Worm (Caenorhabditis elegans) whole organism, mixed stage, embryonic: Measurements from ENCODE around the gene col-95.

ENCODE experiments used
- M03D4.4 ChIP-seq: sonication (generic microtip); optimal IDR thresholded peaks from 2 replicates; lab custom pipeline; 2017; ENCODE audit warnings: mild to moderate bottlenecking, missing genetic modification characterization, missing compliant biosample characterization
- bed-3 ChIP-seq: fragments of 200-800 bp; sonication (Bioruptor generic); optimal IDR thresholded peaks from 3 replicates; lab custom pipeline; 2018; ENCODE audit warnings: mild to moderate bottlenecking, missing genetic modification characterization, moderate library complexity, missing compliant biosample characterization
- blmp-1 ChIP-seq: fragments of 150-350 bp; optimal IDR thresholded peaks from 2 replicates; lab custom pipeline; 2014; ENCODE audit warnings: missing biosample characterization, missing genetic modification characterization
- ceh-39 ChIP-seq: fragments of 150-350 bp; optimal IDR thresholded peaks from 2 replicates; lab custom pipeline; 2014; ENCODE audit warnings: missing biosample characterization, missing genetic modification characterization
- ceh-43 ChIP-seq: fragments of 200-800 bp; sonication (Bioruptor generic); optimal IDR thresholded peaks from 2 replicates; lab custom pipeline; 2018; ENCODE audit warnings: mild to moderate bottlenecking, missing genetic modification characterization, moderate library complexity, missing compliant biosample characterization
- ceh-83 ChIP-seq: fragments of 200-800 bp; sonication (Bioruptor generic); optimal IDR thresholded peaks from 2 replicates; lab custom pipeline; 2018; ENCODE audit warnings: mild to moderate bottlenecking, missing genetic modification characterization, missing compliant biosample characterization
- ces-1 ChIP-seq: fragments of 150-350 bp; optimal IDR thresholded peaks from 2 replicates; lab custom pipeline; 2014; ENCODE audit warnings: missing biosample characterization, missing genetic modification reagents, missing genetic modification characterization
- cnd-1 ChIP-seq: fragments of 200-800 bp; sonication (Bioruptor generic); optimal IDR thresholded peaks from 2 replicates; lab custom pipeline; 2018; ENCODE audit warnings: mild to moderate bottlenecking, missing genetic modification characterization, missing compliant biosample characterization
- drap-1 ChIP-seq: fragments of 200-800 bp; sonication (Bioruptor generic); optimal IDR thresholded peaks from 3 replicates; lab custom pipeline; 2018; ENCODE audit warnings: mild to moderate bottlenecking, missing genetic modification characterization, missing compliant biosample characterization
- elt-1 ChIP-seq: sonication (generic microtip); optimal IDR thresholded peaks from 2 replicates; lab custom pipeline; 2017; ENCODE audit warnings: missing genetic modification characterization, mild to moderate bottlenecking, missing compliant biosample characterization, antibody characterized with exemption, moderate library complexity, borderline replicate concordance; ENCODE audit not compliant: insufficient read depth
- elt-3 ChIP-seq: fragments of 150-350 bp; optimal IDR thresholded peaks from 2 replicates; lab custom pipeline; 2014; ENCODE audit warnings: missing biosample characterization, missing genetic modification characterization
- ham-2 ChIP-seq: fragments of 200-800 bp; sonication (Bioruptor generic); optimal IDR thresholded peaks from 2 replicates; lab custom pipeline; 2018; ENCODE audit warnings: mild to moderate bottlenecking, missing genetic modification characterization, missing compliant biosample characterization
- hlh-1 ChIP-seq: fragments of 150-350 bp; optimal IDR thresholded peaks from 2 replicates; lab custom pipeline; 2014; ENCODE audit warnings: missing biosample characterization, missing genetic modification reagents, missing genetic modification characterization
- lin-13 ChIP-seq: fragments of 150-350 bp; optimal IDR thresholded peaks from 2 replicates; lab custom pipeline; 2014; ENCODE audit warnings: missing biosample characterization, missing genetic modification characterization
- lin-32 ChIP-seq: fragments of 200-800 bp; sonication (Bioruptor generic); optimal IDR thresholded peaks from 2 replicates; lab custom pipeline; 2018; ENCODE audit warnings: mild to moderate bottlenecking, missing genetic modification characterization, missing compliant biosample characterization
- lsy-2 ChIP-seq: fragments of 150-350 bp; optimal IDR thresholded peaks from 2 replicates; lab custom pipeline; 2014; ENCODE audit warnings: missing biosample characterization, missing genetic modification characterization
- mab-5 ChIP-seq: fragments of 150-350 bp; optimal IDR thresholded peaks from 2 replicates; lab custom pipeline; 2014; ENCODE audit warnings: missing biosample characterization, missing genetic modification characterization
- mep-1 ChIP-seq: fragments of 150-350 bp; optimal IDR thresholded peaks from 2 replicates; lab custom pipeline; 2017; ENCODE audit warnings: missing biosample characterization, missing genetic modification reagents, missing genetic modification characterization, inconsistent platforms
- mls-2 ChIP-seq: sonication (generic microtip); optimal IDR thresholded peaks from 2 replicates; lab custom pipeline; 2016; ENCODE audit warnings: mild to moderate bottlenecking, missing genetic modification characterization, moderate library complexity, missing compliant biosample characterization
- nhr-12 ChIP-seq: fragments of 150-350 bp; optimal IDR thresholded peaks from 2 replicates; lab custom pipeline; 2014; ENCODE audit warnings: missing biosample characterization, missing genetic modification characterization
- nhr-2 ChIP-seq: fragments of 150-350 bp; optimal IDR thresholded peaks from 2 replicates; lab custom pipeline; 2014; ENCODE audit warnings: missing biosample characterization, missing genetic modification characterization
- nhr-237 ChIP-seq: fragments of 150-350 bp; optimal IDR thresholded peaks from 2 replicates; lab custom pipeline; 2014; ENCODE audit warnings: missing biosample characterization, missing genetic modification characterization
- nhr-28 ChIP-seq: fragments of 150-350 bp; optimal IDR thresholded peaks from 2 replicates; lab custom pipeline; 2014; ENCODE audit warnings: missing biosample characterization, missing genetic modification characterization
- nhr-76 ChIP-seq: sonication (generic microtip); optimal IDR thresholded peaks from 2 replicates; lab custom pipeline; 2017; ENCODE audit warnings: missing biosample characterization, missing genetic modification characterization
- sem-2 ChIP-seq: fragments of 200-800 bp; sonication (Bioruptor generic); optimal IDR thresholded peaks from 2 replicates; lab custom pipeline; 2018; ENCODE audit warnings: mild to moderate bottlenecking, missing genetic modification characterization, missing compliant biosample characterization
- snpc-4 ChIP-seq: fragments of 150-350 bp; optimal IDR thresholded peaks from 2 replicates; lab custom pipeline; 2014; ENCODE audit warnings: missing biosample characterization, missing genetic modification characterization
- unc-120 ChIP-seq: sonication (generic microtip); optimal IDR thresholded peaks from 2 replicates; lab custom pipeline; 2017; ENCODE audit warnings: missing genetic modification characterization, missing compliant biosample characterization; ENCODE audit not compliant: poor library complexity, severe bottlenecking
- unc-39 ChIP-seq: fragments of 150-350 bp; optimal IDR thresholded peaks from 2 replicates; lab custom pipeline; 2014; ENCODE audit warnings: missing biosample characterization, missing genetic modification characterization
- unc-62 ChIP-seq: fragments of 150-350 bp; optimal IDR thresholded peaks from 2 replicates; lab custom pipeline; 2014; ENCODE audit warnings: missing biosample characterization, missing genetic modification reagents, missing genetic modification characterization
- ztf-11 ChIP-seq: fragments of 150-350 bp; optimal IDR thresholded peaks from 2 replicates; lab custom pipeline; 2014; ENCODE audit warnings: missing biosample characterization, missing genetic modification characterization

Gene col-95

DNA sequence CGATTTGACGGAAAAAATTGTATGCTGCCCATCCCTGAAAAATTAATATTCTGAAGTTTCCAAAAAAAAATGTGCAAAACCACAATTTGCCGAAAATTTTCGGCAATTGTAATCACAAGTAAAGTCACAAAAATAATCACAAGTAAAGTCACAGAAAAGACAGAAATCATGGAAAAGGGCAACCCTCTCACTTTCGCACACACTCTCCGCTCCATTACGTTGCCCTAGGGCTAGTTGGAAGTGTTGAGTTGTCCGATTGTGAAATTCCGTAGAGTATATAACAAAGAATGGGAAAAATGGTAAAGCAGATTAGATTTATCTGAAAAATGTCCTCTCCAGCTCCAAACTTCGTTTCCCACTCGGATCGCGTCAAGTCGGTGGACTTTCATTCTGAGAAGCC is 17.6 kb downstream of the col-95 start, which contains the start of gene Y41C4A.32:
Gene Y41C4A.32, plus strand, starts transcription at position 302 of the 400 bp plus-strand sequence.
- no peak for TF ChIP-seq ceh-39 (tag; lab: Kevin White, UChicago)
- no peak for TF ChIP-seq mep-1 (tag; lab: Kevin White, UChicago)
- no peak for TF ChIP-seq sem-2
- no peak for TF ChIP-seq mls-2 (tag; lab: Kevin White, UChicago)

DNA sequence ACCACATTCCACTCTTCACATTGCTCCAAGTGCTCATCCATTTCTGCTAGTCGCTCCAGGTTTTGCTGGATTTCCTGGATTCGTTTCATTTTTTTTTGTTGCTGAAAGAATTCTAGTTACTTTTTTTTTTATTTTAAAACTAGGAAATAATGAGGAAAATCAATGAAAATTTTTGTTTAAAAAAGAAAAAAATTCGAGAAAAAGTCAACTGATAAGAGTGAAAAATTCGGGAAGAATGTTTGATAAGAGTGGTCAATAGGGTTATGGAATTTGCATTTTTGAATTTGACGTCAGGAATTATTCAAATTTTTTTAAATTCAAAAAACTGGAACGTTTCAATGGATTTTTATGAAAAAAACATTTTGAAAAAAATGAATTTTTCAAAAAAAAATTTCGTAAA is 22.8 kb downstream of the col-95 start, which contains the start of gene Y41C4A.12:
Gene Y41C4A.12, minus strand, starts transcription at position 101 of the 400 bp plus-strand sequence.
- TF ChIP-seq lsy-2 (tag; lab: Kevin White, UChicago), result no peak
- TF ChIP-seq cnd-1 (tag; lab: Kevin White, UChicago), result no peak
- no peak for TF ChIP-seq mls-2 (tag; lab: Kevin White, UChicago)
- TF ChIP-seq elt-3 (tag; lab: Kevin White, UChicago), result no peak
- no peak for TF ChIP-seq ceh-83 (GFP tag; lab: Kevin White, UChicago)
- no peak for TF ChIP-seq nhr-28 (tag; lab: Kevin White, UChicago)
- TF ChIP-seq unc-62, result no peak
- TF ChIP-seq sem-2, result no peak
- TF ChIP-seq M03D4.4, result no peak
- TF ChIP-seq nhr-76 (tag; lab: Kevin White, UChicago), result no peak
- TF ChIP-seq mab-5, result no peak
- no peak for TF ChIP-seq ceh-39 (tag; lab: Kevin White, UChicago)
- no peak for TF ChIP-seq bed-3 (GFP tag; lab: Kevin White, UChicago)
- TF ChIP-seq mep-1 (tag; lab: Kevin White, UChicago), result no peak
- TF ChIP-seq blmp-1 (tag; lab: Kevin White, UChicago), result no peak
- TF ChIP-seq lin-13, result no peak
- TF ChIP-seq ztf-11 (tag; lab: Kevin White, UChicago), result no peak
- TF ChIP-seq elt-1 (tag; lab: Kevin White, UChicago), result no peak

DNA sequence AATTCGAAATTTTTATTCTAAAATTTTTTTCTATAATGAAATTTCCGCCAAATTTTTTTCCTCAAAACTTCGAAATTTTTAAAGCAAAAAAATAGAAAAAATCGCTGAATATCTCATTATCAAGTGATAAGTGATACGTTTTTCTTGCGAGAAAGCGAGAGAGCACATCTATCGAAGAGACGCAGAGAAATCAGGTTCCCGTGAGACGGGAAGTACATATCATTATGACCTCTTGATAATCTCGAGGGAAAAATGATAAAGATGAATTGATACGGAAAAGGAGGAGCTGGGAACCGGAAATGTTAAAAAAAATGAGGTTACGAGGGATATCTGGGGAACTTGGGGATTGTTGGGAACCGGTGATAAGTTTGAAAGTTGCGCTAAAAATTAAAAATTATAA is 23.2 kb downstream of the col-95 start:
- no peak for TF ChIP-seq ceh-43 (GFP tag; lab: Kevin White, UChicago)
- TF ChIP-seq blmp-1 (tag; lab: Kevin White, UChicago), result no peak
- TF ChIP-seq hlh-1, result no peak
- TF ChIP-seq lin-32, result no peak
- no peak for TF ChIP-seq ham-2 (GFP tag; lab: Kevin White, UChicago)
- TF ChIP-seq unc-39, result no peak
- peak; percentile 35 for TF ChIP-seq elt-3 (tag; lab: Kevin White, UChicago)
- no peak for TF ChIP-seq mls-2 (tag; lab: Kevin White, UChicago)

DNA sequence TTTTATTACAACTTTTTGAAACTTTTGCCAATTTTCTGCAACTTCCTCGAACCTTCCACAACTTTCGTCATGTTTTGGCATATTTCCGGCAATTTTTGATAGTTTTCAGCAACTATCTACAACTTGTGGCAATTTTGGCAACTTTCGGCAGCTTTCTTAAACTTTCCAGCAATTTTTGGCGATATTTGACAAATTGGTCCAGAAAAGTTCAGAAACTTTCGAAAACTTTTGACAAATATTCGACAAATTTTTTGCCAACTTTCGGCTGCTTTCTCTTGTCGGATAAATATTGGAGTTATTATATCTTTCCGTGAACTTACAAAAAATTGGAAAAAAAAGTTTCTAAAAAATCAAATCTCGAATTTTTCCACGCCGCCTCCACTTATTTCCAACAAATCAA is 26.5 kb downstream of the col-95 start, which contains the start of gene Y41C4A.18:
Gene Y41C4A.18, plus strand, starts transcription at position 301 of the 400 bp plus-strand sequence.
- TF ChIP-seq nhr-2, result no peak
- no peak for TF ChIP-seq ceh-83 (GFP tag; lab: Kevin White, UChicago)
- TF ChIP-seq ham-2 (GFP tag; lab: Kevin White, UChicago), result no peak
- no peak for TF ChIP-seq lin-13
- TF ChIP-seq mab-5, result no peak
- TF ChIP-seq lin-32, result no peak
- no peak for TF ChIP-seq nhr-237 (tag; lab: Kevin White, UChicago)
- no peak for TF ChIP-seq sem-2
- TF ChIP-seq ceh-39 (tag; lab: Kevin White, UChicago), result no peak
- no peak for TF ChIP-seq ces-1
- TF ChIP-seq cnd-1 (tag; lab: Kevin White, UChicago), result no peak
- no peak for TF ChIP-seq unc-39
- no peak for TF ChIP-seq nhr-12 (tag; lab: Kevin White, UChicago)
- TF ChIP-seq bed-3 (GFP tag; lab: Kevin White, UChicago), result no peak
- TF ChIP-seq mep-1 (tag; lab: Kevin White, UChicago), result no peak
- TF ChIP-seq drap-1 (GFP tag; lab: Kevin White, UChicago), result no peak
- TF ChIP-seq ceh-43 (GFP tag; lab: Kevin White, UChicago), result no peak

DNA sequence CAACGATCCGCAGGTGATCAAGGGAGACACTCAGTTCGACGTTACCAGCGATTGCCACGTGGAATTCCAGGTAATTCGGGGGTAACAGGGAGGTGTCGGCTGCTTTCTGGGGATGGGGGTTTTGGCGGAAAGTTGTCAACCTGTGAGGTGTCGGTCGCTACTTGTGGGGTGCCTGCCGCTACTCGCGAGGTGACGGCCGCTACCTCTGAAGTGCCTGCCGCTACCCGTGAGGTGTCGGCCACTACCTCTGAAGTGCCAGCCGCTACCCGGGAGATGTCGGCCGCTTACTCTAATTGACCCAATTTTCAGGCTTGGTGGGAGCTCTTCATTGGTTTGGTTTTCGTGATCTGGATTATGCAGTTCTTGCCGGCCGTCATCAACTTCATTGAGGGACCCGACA is 27.1 kb downstream of the col-95 start:
- TF ChIP-seq cnd-1 (tag; lab: Kevin White, UChicago) (no peak), mls-2 (tag; lab: Kevin White, UChicago) (no peak), unc-62 (no peak), ztf-11 (tag; lab: Kevin White, UChicago) (no peak), nhr-237 (tag; lab: Kevin White, UChicago) (no peak), bed-3 (GFP tag; lab: Kevin White, UChicago) (no peak), lin-32 (no peak), blmp-1 (tag; lab: Kevin White, UChicago) (no peak), nhr-2 (no peak), unc-120 (tag; lab: Kevin White, UChicago) (no peak), elt-1 (tag; lab: Kevin White, UChicago) (no peak), ces-1 (no peak), mab-5 (no peak), ham-2 (GFP tag; lab: Kevin White, UChicago) (no peak), snpc-4 (no peak), nhr-28 (tag; lab: Kevin White, UChicago) (no peak), lsy-2 (tag; lab: Kevin White, UChicago) (no peak)
- TF ChIP-seq, all 35 proteins: peak for 0
